Worm (Caenorhabditis elegans): ENCODE data around the gene srz-83.

DNA sequence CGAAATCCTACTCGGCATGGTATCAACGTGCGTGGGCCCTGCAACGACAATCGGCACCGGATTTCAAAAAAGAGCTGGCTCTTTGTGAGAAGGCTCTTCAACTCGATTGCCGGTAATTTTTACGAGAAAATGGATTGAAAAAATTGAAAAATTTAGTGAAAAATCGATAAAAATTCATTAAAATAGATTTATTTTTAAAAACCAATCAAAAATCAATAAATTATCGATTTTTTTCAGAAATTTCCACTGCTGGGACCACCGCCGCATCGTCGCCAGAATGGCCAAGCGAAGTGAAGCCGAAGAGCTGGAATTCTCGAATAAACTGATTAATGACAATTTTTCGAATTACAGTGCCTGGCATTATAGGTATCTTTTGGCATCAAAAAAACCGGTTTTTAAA lies 23.6 kb downstream of the srz-83 start:
- TF ChIP-seq ref-1 (GFP tag; conservative IDR thresholded peaks at IDR 0.05) (no peak), klf-2 (GFP tag; conservative IDR thresholded peaks at IDR 0.05) (no peak), tab-1 (GFP tag; IDR thresholded peaks at IDR 0.05) (no peak), cog-1 (tag; optimal IDR thresholded peaks at IDR 0.05) (no peak), med-1 (GFP tag; optimal IDR thresholded peaks at IDR 0.05; ENCODE audit: insufficient read depth) (no peak)

Data from whole organism, midembryonic.